Worm (Caenorhabditis elegans) whole organism, late embryonic: Measurements from ENCODE around the gene sfxn-1.1.

Experiments
- ceh-48 ChIP-seq: sonication (generic microtip); optimal IDR thresholded peaks from 2 replicates; lab custom pipeline; 2016; ENCODE audit warnings: missing genetic modification characterization, inconsistent platforms, missing compliant biosample characterization
- elt-2 ChIP-seq: sonication (generic microtip); optimal IDR thresholded peaks from 2 replicates; lab custom pipeline; 2016; ENCODE audit warnings: missing genetic modification reagents, missing genetic modification characterization, missing compliant biosample characterization
- eyg-1 ChIP-seq: sonication (generic microtip); optimal IDR thresholded peaks from 2 replicates; lab custom pipeline; 2016; ENCODE audit warnings: missing genotype, missing genetic modification characterization, missing compliant biosample characterization
- npax-4 ChIP-seq: sonication (generic microtip); optimal IDR thresholded peaks from 2 replicates; lab custom pipeline; 2016; ENCODE audit warnings: missing genetic modification characterization, missing compliant biosample characterization

Gene sfxn-1.1

DNA sequence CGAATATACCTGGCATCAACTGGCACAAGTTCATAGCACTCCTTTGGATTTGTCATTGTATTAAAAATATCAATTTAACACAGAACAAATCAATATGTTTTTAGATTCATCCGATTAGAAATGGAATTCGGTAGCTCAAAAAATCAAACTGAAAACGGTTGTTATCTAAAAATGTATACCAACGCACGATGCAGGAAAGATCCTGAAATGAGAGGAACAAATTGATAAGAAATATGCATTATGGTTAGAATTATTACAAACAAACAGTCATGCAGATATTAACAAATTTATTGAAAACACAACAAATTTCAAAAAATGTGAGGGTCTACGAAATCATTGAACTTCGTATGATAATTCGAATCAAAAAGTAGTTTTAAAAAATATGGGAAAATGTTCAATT, 48.7 kb downstream of the sfxn-1.1 start, which contains the start of gene T19H5.6:
Gene T19H5.6 (minus strand): TSS at position 195 of the 400 bp plus-strand sequence.
- TF ChIP-seq eyg-1 (tag; lab: Kevin White, UChicago) (no peak), ceh-48 (tag; lab: Kevin White, UChicago) (no peak), elt-2 (tag; lab: Kevin White, UChicago) (peak; percentile 4)

DNA sequence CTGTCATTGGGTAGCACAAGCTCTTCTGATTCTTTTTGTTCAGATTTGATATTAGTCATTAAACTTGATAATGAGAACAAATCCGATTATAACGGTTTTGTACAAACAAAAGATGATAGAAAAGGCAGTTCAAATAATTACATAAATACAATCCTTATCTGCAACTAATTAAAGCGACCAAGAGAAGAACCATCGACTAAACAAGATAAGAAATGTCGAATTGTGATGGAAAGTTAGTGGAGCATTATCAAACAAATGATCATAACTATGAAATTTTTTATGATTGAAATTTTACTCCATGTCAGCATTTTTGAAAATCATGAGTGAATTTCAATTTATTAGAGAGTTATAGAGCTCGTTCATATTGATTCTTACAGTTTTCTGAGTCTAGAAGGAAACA, 50.3 kb downstream of the sfxn-1.1 start, which contains the start of gene chil-23:
Gene chil-23 (minus strand): TSS at position 198 of the 400 bp plus-strand sequence.
- peak; percentile 82 for TF ChIP-seq elt-2 (tag; lab: Kevin White, UChicago)
- TF ChIP-seq npax-4 (tag; lab: Kevin White, UChicago): no peak
- TF ChIP-seq, all 69 proteins: peak for 1
